Fruit fly (Drosophila melanogaster) whole organism: ENCODE data around the gene Ilp6.

Experiments used
- CG8478 ChIP-seq: fragments of >200 bp; optimal IDR thresholded peaks from 2 replicates; lab custom pipeline; 2018; ENCODE audit warnings: inconsistent platforms
- Dll ChIP-seq: fragments of >200 bp; optimal IDR thresholded peaks from 2 replicates; lab custom pipeline; 2017
- EcR ChIP-seq, 2 experiments: fragments of >200 bp; optimal IDR thresholded peaks; 2 replicates each; lab custom pipeline; 2017; ENCODE audit warnings: missing biosample characterization in 2 of 2, missing genetic modification characterization in 2 of 2, missing genetic modification reagents in 2 of 2
- pan ChIP-seq: fragments of >200 bp; optimal IDR thresholded peaks from 2 replicates; lab custom pipeline; 2017
- psq ChIP-seq: fragments of >200 bp; optimal IDR thresholded peaks from 2 replicates; lab custom pipeline; 2017
- usp ChIP-seq: fragments of >200 bp; optimal IDR thresholded peaks from 2 replicates; lab custom pipeline; 2017; ENCODE audit warnings: missing biosample characterization, missing genetic modification characterization, mixed read lengths

DNA sequence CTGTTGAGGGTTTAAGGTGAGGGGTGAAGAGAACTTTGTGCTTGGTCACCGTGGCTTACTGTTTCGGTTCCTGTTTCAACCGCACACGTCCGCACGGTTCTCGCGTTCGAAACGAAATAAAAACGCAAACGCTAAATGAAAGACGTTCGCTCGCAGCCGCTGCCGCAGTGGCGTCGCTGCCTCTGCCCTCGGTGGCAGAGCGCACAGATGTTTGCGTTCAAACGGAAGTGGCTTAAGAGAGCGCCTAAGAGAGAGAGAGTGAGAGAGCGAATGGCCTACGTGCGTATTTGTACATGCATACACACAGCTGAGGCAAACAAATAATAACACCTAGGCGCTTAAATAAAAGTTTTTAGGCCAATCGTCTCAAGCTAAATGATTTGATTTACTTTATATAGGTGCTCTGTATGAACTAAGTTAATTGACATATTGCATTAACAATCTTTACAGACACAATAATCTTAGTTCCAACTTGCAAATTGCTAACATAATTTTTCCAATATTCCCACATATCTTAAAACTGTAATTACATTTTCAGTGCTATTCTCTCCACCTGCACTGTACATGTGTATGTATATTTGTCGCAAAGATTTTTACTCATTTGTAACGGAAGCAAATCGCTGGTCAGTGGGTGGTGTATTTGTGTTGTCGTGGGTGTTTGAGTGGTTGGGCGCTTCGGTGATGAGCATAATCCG is 41.0 kb downstream of the Ilp6 start, which contains the start of gene CG2865:
- TF ChIP-seq pan (lab: Kevin White, UChicago): no peak
- no peak for TF ChIP-seq psq (lab: Kevin White, UChicago)
- no peak for TF ChIP-seq EcR (GFP tag; optimal IDR thresholded peaks at IDR 0.05; lab: Kevin White, UChicago)
- TF ChIP-seq Dll (lab: Kevin White, UChicago): peak; percentile 38
- TF ChIP-seq usp: no peak
- TF ChIP-seq CG8478 (lab: Kevin White, UChicago): no peak
